Fruit fly (Drosophila melanogaster): ENCODE data around the gene CG32425.

- TF ChIP-seq CG10348 (GFP tag; IDR thresholded peaks at IDR 0.05) (no peak), CG15710 (tag; optimal IDR thresholded peaks at IDR 0.05) (no peak), Pif1A (GFP tag; optimal IDR thresholded peaks at IDR 0.05) (no peak), CG17806 (tag; optimal IDR thresholded peaks at IDR 0.05) (no peak)
These were observed 21.8 kb downstream of the CG32425 start, which contains the start of gene BNIP3 for dm6 chr3L:20518805-20519503.
